Fruit fly (Drosophila melanogaster) whole organism, embryonic: Measurements from ENCODE around the gene SdicC.

Experiments used
- Atf6 ChIP-seq: fragments of 200-800 bp; sonication (Bioruptor generic); IDR thresholded peaks from 2 replicates; pipeline ENCODE4 v1.3.6; 2022; ENCODE audit warnings: missing biosample characterization, missing genetic modification characterization
- Bgb ChIP-seq: fragments of 200-800 bp; sonication (Bioruptor generic); IDR thresholded peaks from 2 replicates; pipeline ENCODE4 v1.3.6; 2022; ENCODE audit warnings: missing biosample characterization, missing genetic modification characterization; ENCODE audit not compliant: partially characterized antibody
- CG1024 ChIP-seq: fragments of 200-800 bp; sonication (Bioruptor generic); IDR thresholded peaks from 2 replicates; pipeline ENCODE4 v1.3.6; 2022; ENCODE audit warnings: missing biosample characterization, missing genetic modification characterization
- CG11695 ChIP-seq: fragments of 200-800 bp; sonication (Bioruptor generic); IDR thresholded peaks from 3 replicates; pipeline ENCODE4 v1.3.6; 2022; ENCODE audit warnings: missing biosample characterization, missing genetic modification characterization
- CG11696 ChIP-seq: fragments of 200-800 bp; sonication (Bioruptor generic); IDR thresholded peaks from 2 replicates; pipeline ENCODE4 v1.3.6; 2022; ENCODE audit warnings: missing biosample characterization, missing genetic modification characterization
- CG12071 ChIP-seq: fragments of 200-800 bp; sonication (Bioruptor generic); optimal IDR thresholded peaks from 3 replicates; lab custom pipeline; 2018; ENCODE audit warnings: missing biosample characterization, mild to moderate bottlenecking, missing genetic modification characterization
- CG13894 ChIP-seq: fragments of 200-800 bp; sonication (Bioruptor generic); optimal IDR thresholded peaks from 3 replicates; lab custom pipeline; 2018; ENCODE audit warnings: missing biosample characterization, mild to moderate bottlenecking, missing genetic modification characterization, moderate library complexity
- CG18764 ChIP-seq: fragments of 200-800 bp; sonication (Bioruptor generic); optimal IDR thresholded peaks from 3 replicates; lab custom pipeline; 2016; ENCODE audit warnings: missing biosample characterization, missing genetic modification characterization
- CG2120 ChIP-seq: fragments of 200-800 bp; sonication (Bioruptor generic); optimal IDR thresholded peaks from 3 replicates; lab custom pipeline; 2016; ENCODE audit warnings: missing biosample characterization, missing genetic modification characterization
- CG3065 ChIP-seq: fragments of 200-800 bp; sonication (Bioruptor generic); optimal IDR thresholded peaks from 2 replicates; lab custom pipeline; 2016; ENCODE audit warnings: missing biosample characterization, missing genetic modification characterization
- CG31365 ChIP-seq: fragments of 200-800 bp; sonication (Bioruptor generic); optimal IDR thresholded peaks from 2 replicates; lab custom pipeline; 2018; ENCODE audit warnings: missing biosample characterization, mild to moderate bottlenecking, missing genetic modification characterization
- CG3847 ChIP-seq: fragments of 200-800 bp; sonication (Bioruptor generic); IDR thresholded peaks from 2 replicates; pipeline ENCODE4 v1.3.6; 2022; ENCODE audit warnings: missing biosample characterization, missing genetic modification characterization
- CG4360 ChIP-seq: fragments of 200-800 bp; sonication (Bioruptor generic); IDR thresholded peaks from 2 replicates; pipeline ENCODE4 v1.3.6; 2022; ENCODE audit warnings: missing biosample characterization, missing genetic modification characterization
- CG4820 ChIP-seq: fragments of 200-800 bp; sonication (Bioruptor generic); optimal IDR thresholded peaks from 3 replicates; lab custom pipeline; 2016; ENCODE audit warnings: missing biosample characterization, missing genetic modification characterization
- CG6854 ChIP-seq: fragments of 200-800 bp; sonication (Bioruptor generic); optimal IDR thresholded peaks from 3 replicates; lab custom pipeline; 2017; ENCODE audit warnings: missing biosample characterization, mild to moderate bottlenecking, missing genetic modification characterization
- CG7963 ChIP-seq: fragments of 200-800 bp; sonication (Bioruptor generic); IDR thresholded peaks from 3 replicates; pipeline ENCODE4 v1.3.6; 2022; ENCODE audit warnings: missing biosample characterization, missing genetic modification characterization; ENCODE audit not compliant: partially characterized antibody
- CG8290 ChIP-seq, 3 experiments: fragments of 200-800 bp; sonication (Bioruptor generic); optimal IDR thresholded peaks; 2 replicates each; lab custom pipeline; 2016 to 2019; ENCODE audit warnings: missing biosample characterization in 3 of 3, missing genetic modification characterization in 3 of 3, mild to moderate bottlenecking in 2 of 3, moderate library complexity in 1 of 3
- CG8478 ChIP-seq: fragments of >200 bp; optimal IDR thresholded peaks from 2 replicates; lab custom pipeline; 2018
- D ChIP-seq, 2 experiments: fragments of 200-800 bp in 1 of 2; fragments of >200 bp in 1 of 2; sonication (Bioruptor generic) in 1 of 2; optimal IDR thresholded peaks; 2 replicates in 1 of 2; 3 replicates in 1 of 2; lab custom pipeline; 2017; ENCODE audit warnings: mild to moderate bottlenecking in 1 of 2, missing biosample characterization in 1 of 2, missing genetic modification characterization in 1 of 2, missing genetic modification reagents in 1 of 2
- Dfd ChIP-seq, 2 experiments: fragments of >200 bp; optimal IDR thresholded peaks; 2 replicates each; lab custom pipeline; 2017; ENCODE audit warnings: missing biosample characterization in 2 of 2, missing genetic modification characterization in 2 of 2
- Dref ChIP-seq: fragments of 200-800 bp; sonication (Bioruptor generic); IDR thresholded peaks from 2 replicates; pipeline ENCODE4 v1.3.6; 2022; ENCODE audit warnings: missing biosample characterization, missing genetic modification characterization
- Elba2 ChIP-seq: fragments of 200-800 bp; sonication (Bioruptor generic); optimal IDR thresholded peaks from 3 replicates; lab custom pipeline; 2016; ENCODE audit warnings: missing biosample characterization, missing genetic modification characterization
- MESR4 ChIP-seq: fragments of 200-800 bp; sonication (Bioruptor generic); optimal IDR thresholded peaks from 2 replicates; lab custom pipeline; 2018; ENCODE audit warnings: missing biosample characterization, mild to moderate bottlenecking, missing genetic modification characterization, moderate library complexity
- MTF-1 ChIP-seq: fragments of 200-800 bp; sonication (Bioruptor generic); optimal IDR thresholded peaks from 2 replicates; lab custom pipeline; 2018; ENCODE audit warnings: missing biosample characterization, mild to moderate bottlenecking, missing genetic modification characterization, borderline replicate concordance
- NK7.1 ChIP-seq: fragments of 200-800 bp; sonication (Bioruptor generic); optimal IDR thresholded peaks from 3 replicates; lab custom pipeline; 2016; ENCODE audit warnings: missing biosample characterization, missing genetic modification characterization
- Opbp ChIP-seq: fragments of 200-800 bp; sonication (Bioruptor generic); IDR thresholded peaks from 3 replicates; pipeline ENCODE4 v1.3.6; 2022; ENCODE audit warnings: missing biosample characterization, missing genetic modification characterization; ENCODE audit not compliant: partially characterized antibody
- bbx ChIP-seq: fragments of 200-800 bp; sonication (Bioruptor generic); IDR thresholded peaks from 2 replicates; pipeline ENCODE4 v1.3.6; 2022; ENCODE audit warnings: missing biosample characterization, missing genetic modification characterization; ENCODE audit not compliant: partially characterized antibody
- cato ChIP-seq: fragments of 200-800 bp; sonication (Bioruptor generic); optimal IDR thresholded peaks from 2 replicates; lab custom pipeline; 2016; ENCODE audit warnings: missing biosample characterization, missing genetic modification characterization, borderline replicate concordance
- crol ChIP-seq: fragments of 200-800 bp; sonication (Bioruptor generic); IDR thresholded peaks from 2 replicates; pipeline ENCODE4 v1.3.6; 2022; ENCODE audit warnings: missing biosample characterization, missing genetic modification characterization
- crp ChIP-seq, 2 experiments: fragments of 200-800 bp; sonication (Bioruptor generic); optimal IDR thresholded peaks; 2 replicates in 1 of 2; 3 replicates in 1 of 2; lab custom pipeline; 2017; ENCODE audit warnings: missing biosample characterization in 2 of 2, missing genetic modification characterization in 2 of 2, mild to moderate bottlenecking in 1 of 2, moderate library complexity in 1 of 2
- ftz-f1 ChIP-seq: fragments of 200-800 bp; sonication (Bioruptor generic); optimal IDR thresholded peaks from 2 replicates; lab custom pipeline; 2016; ENCODE audit warnings: missing biosample characterization, missing genetic modification characterization
- grau ChIP-seq: fragments of 200-800 bp; optimal IDR thresholded peaks from 3 replicates; lab custom pipeline; 2019; ENCODE audit warnings: missing biosample characterization, mild to moderate bottlenecking, missing genetic modification characterization, moderate library complexity
- kay ChIP-seq: fragments of 200-800 bp; sonication (Bioruptor generic); optimal IDR thresholded peaks from 2 replicates; lab custom pipeline; 2016; ENCODE audit warnings: missing biosample characterization, missing genetic modification characterization
- ken ChIP-seq: fragments of 200-800 bp; sonication (Bioruptor generic); IDR thresholded peaks from 3 replicates; pipeline ENCODE4 v1.3.6; 2022; ENCODE audit warnings: missing biosample characterization, missing genetic modification characterization
- maf-S ChIP-seq: fragments of 200-800 bp; sonication (Bioruptor generic); optimal IDR thresholded peaks from 2 replicates; lab custom pipeline; 2016; ENCODE audit warnings: missing biosample characterization, missing genetic modification characterization
- odd ChIP-seq: fragments of 200-800 bp; sonication (Bioruptor generic); optimal IDR thresholded peaks from 2 replicates; lab custom pipeline; 2017; ENCODE audit warnings: missing biosample characterization, mild to moderate bottlenecking, missing genetic modification characterization
- sd ChIP-seq: fragments of 200-800 bp; sonication (Bioruptor generic); optimal IDR thresholded peaks from 3 replicates; lab custom pipeline; 2018; ENCODE audit warnings: missing biosample characterization, mild to moderate bottlenecking, missing genetic modification characterization, moderate library complexity
- sens ChIP-seq: fragments of 200-800 bp; sonication (Bioruptor generic); peaks from one replicate; lab custom pipeline; 2016; ENCODE audit warnings: missing biosample characterization, missing genetic modification characterization
- shn ChIP-seq: fragments of 200-800 bp; sonication (Bioruptor generic); optimal IDR thresholded peaks from 3 replicates; lab custom pipeline; 2016; ENCODE audit warnings: missing biosample characterization, missing genetic modification characterization
- sima ChIP-seq: fragments of 200-800 bp; sonication (Bioruptor generic); optimal IDR thresholded peaks from 2 replicates; lab custom pipeline; 2016; ENCODE audit warnings: missing biosample characterization, missing genetic modification characterization
- stwl ChIP-seq: fragments of 200-800 bp; sonication (Bioruptor generic); optimal IDR thresholded peaks from 3 replicates; lab custom pipeline; 2018; ENCODE audit warnings: missing biosample characterization, mild to moderate bottlenecking, missing genetic modification characterization, moderate library complexity
- sug ChIP-seq: fragments of 200-800 bp; optimal IDR thresholded peaks from 2 replicates; lab custom pipeline; 2019; ENCODE audit warnings: missing biosample characterization, mild to moderate bottlenecking, missing genetic modification characterization, moderate library complexity
- tll ChIP-seq, 2 experiments: fragments of 200-800 bp in 1 of 2; fragments of >200 bp in 1 of 2; sonication (Bioruptor generic) in 1 of 2; optimal IDR thresholded peaks; 2 replicates each; lab custom pipeline; 2017 to 2019; ENCODE audit warnings: missing biosample characterization in 2 of 2, missing genetic modification characterization in 2 of 2, mild to moderate bottlenecking in 1 of 2, moderate library complexity in 1 of 2
- trem ChIP-seq: fragments of 200-800 bp; optimal IDR thresholded peaks from 3 replicates; lab custom pipeline; 2019; ENCODE audit warnings: missing biosample characterization, mild to moderate bottlenecking, missing genetic modification characterization, moderate library complexity
- vnd ChIP-seq: fragments of 200-800 bp; sonication (Bioruptor generic); IDR thresholded peaks from 3 replicates; pipeline ENCODE4 v1.3.6; 2022; ENCODE audit warnings: missing biosample characterization, missing genetic modification characterization; ENCODE audit not compliant: partially characterized antibody
- zf30C ChIP-seq: fragments of 200-800 bp; sonication (Bioruptor generic); optimal IDR thresholded peaks from 3 replicates; lab custom pipeline; 2018; ENCODE audit warnings: missing biosample characterization, mild to moderate bottlenecking, missing genetic modification characterization

SdicC gene

DNA sequence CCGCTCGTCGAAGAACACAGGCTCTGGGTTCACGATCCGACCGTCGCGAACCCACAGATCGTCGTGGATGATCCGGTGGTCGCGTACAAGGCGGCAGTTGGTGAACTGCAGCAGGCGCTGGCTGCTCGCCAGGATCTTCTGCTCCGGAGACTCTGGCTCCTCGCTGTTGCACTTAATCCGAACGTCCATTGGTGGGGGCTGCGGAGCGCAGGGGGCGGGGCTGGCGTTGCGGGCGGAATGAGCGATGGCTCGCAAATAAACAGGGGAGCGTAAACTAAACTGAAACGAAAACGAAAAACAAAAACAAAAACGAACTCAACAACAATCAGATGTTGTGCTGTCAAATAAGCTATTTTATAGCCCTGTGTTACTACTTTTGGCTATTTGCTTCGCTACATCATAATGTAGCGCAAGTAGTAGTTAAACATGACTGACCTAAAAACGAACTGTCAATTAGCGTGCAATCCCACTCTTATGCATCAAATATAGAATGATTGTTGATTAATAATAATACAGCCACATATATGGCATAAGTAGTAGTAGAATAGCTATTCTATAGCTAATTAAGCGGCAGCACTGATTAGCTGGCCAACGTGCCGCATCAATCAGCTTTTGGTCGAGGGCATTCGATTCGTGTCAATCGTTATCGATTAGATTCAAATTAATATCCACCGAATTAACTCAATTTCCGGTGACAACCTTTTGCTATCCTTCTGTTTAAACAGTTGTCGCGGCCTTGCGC, 40.0 kb upstream of the SdicC start, which contains the start of gene CG17065 (continued):
- no peak for TF ChIP-seq CG6854 (GFP tag; lab: Kevin White, UChicago)
- no peak for TF ChIP-seq sima (GFP tag; lab: Kevin White, UChicago)
- TF ChIP-seq CG11696 (GFP tag; lab: Robert Waterston, UW) = no peak
- TF ChIP-seq shn (GFP tag; lab: Kevin White, UChicago) = peak; percentile 29

DNA sequence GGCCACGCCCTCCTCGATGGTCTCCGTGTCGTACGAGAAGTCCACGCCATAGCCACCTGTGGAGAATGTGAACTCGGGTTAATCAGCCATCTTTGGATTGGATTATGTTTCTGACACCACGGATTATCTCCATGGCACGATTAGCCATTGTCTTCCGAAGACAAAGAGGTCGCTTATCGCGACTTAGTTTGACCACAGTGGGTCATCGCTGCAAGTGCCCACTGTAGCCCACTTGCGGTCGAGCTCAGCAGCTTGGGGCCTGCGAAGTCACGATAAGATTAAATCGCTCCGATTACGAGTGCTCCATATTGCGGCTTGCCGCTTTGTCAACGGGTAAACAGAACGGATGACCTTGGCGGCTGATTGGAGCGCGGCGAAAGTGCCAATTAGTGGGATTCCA, 38.9 kb upstream of the SdicC start:
- TF ChIP-seq sug (tag; lab: Kevin White, UChicago) (peak; percentile 20), kay (no peak), tll (GFP tag; optimal IDR thresholded peaks at IDR 0.05; lab: Kevin White, UChicago) (no peak), maf-S (GFP tag; lab: Kevin White, UChicago) (no peak), CG12071 (GFP tag; lab: Kevin White, UChicago) (no peak), Elba2 (no peak), Dfd (GFP tag; optimal IDR thresholded peaks at IDR 0.05; lab: Kevin White, UChicago) (no peak), D (optimal IDR thresholded peaks at IDR 0.05; lab: Kevin White, UChicago) (no peak), D (GFP tag; optimal IDR thresholded peaks at IDR 0.05; lab: Kevin White, UChicago) (no peak), Opbp (no peak), vnd (GFP tag; lab: Robert Waterston, UW) (no peak), ftz-f1 (no peak), MTF-1 (no peak), CG11695 (GFP tag; lab: Robert Waterston, UW) (no peak), Atf6 (GFP tag; lab: Robert Waterston, UW) (no peak), CG7963 (GFP tag; lab: Robert Waterston, UW) (no peak), odd (GFP tag; lab: Kevin White, UChicago) (no peak), CG13894 (no peak), CG4820 (GFP tag; lab: Kevin White, UChicago) (no peak), grau (peak; percentile 52), CG4360 (GFP tag; lab: Robert Waterston, UW) (no peak), NK7.1 (GFP tag; lab: Kevin White, UChicago) (no peak), Bgb (GFP tag; lab: Robert Waterston, UW) (0 out of 2 replicates have a peak, but pooled peaks have one; percentile 8), CG18764 (GFP tag; lab: Kevin White, UChicago) (no peak)

DNA sequence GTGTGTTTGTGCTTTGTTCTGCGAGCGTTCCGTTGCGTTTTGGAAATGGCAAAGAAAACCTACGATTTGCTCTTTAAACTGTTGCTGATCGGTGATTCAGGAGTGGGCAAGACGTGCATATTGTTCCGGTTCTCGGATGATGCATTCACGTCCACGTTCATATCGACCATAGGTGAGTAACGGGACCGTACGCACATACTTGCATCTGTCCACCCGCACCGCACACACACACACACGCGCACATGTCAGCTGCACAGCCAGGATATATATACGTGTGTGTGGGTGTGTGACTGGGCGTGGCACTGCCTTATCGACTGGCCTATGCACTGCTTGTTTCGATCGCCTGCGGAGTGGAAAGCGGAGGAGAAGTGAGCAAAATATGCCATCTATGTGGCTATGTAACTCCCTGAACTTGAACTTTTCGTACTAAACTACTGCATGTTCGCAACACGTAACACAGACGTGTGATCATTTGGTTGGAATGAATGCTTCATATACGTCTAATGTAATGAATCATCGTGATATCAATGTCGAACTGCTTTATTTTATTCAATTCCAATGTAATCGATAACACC, 34.6 kb upstream of the SdicC start:
- TF ChIP-seq CG8478 (lab: Kevin White, UChicago) (peak; percentile 89), zf30C (GFP tag; lab: Kevin White, UChicago) (no peak), CG8290 (GFP tag; optimal IDR thresholded peaks at IDR 0.05; lab: Kevin White, UChicago) (peak; percentile 53), CG8290 (tag; optimal IDR thresholded peaks at IDR 0.05; lab: Kevin White, UChicago) (peak; percentile 30 to 33), trem (tag; lab: Kevin White, UChicago) (no peak), cato (GFP tag; lab: Kevin White, UChicago) (no peak), MESR4 (GFP tag; lab: Kevin White, UChicago) (peak; percentile 39), sd (tag; lab: Kevin White, UChicago) (peak; percentile 58), Dfd (GFP tag; optimal IDR thresholded peaks at IDR 0.05; lab: Kevin White, UChicago) (peak in 1 of 2 experiments; percentile 74), CG2120 (no peak), CG1024 (GFP tag; lab: Robert Waterston, UW) (no peak), crol (0 out of 2 replicates have a peak, but pooled peaks have one; percentile 30), stwl (tag; lab: Kevin White, UChicago) (peak; percentile 33), Dref (0 out of 2 replicates have a peak, but pooled peaks have one; percentile 42), CG3847 (GFP tag; lab: Robert Waterston, UW) (no peak), bbx (GFP tag; lab: Robert Waterston, UW) (0 out of 2 replicates have a peak, but pooled peaks have one; percentile 6), kay (peak; percentile 79), crp (GFP tag; optimal IDR thresholded peaks at IDR 0.05; lab: Kevin White, UChicago) (peak in 1 of 2 experiments; percentile 36), sens (GFP tag; lab: Kevin White, UChicago) (peak; percentile 63), ken (GFP tag; lab: Robert Waterston, UW) (no peak), CG3065 (peak; percentile 82), CG31365 (peak; percentile 94)
